Worm (Caenorhabditis elegans): ENCODE data around the gene K08D8.1.

DNA sequence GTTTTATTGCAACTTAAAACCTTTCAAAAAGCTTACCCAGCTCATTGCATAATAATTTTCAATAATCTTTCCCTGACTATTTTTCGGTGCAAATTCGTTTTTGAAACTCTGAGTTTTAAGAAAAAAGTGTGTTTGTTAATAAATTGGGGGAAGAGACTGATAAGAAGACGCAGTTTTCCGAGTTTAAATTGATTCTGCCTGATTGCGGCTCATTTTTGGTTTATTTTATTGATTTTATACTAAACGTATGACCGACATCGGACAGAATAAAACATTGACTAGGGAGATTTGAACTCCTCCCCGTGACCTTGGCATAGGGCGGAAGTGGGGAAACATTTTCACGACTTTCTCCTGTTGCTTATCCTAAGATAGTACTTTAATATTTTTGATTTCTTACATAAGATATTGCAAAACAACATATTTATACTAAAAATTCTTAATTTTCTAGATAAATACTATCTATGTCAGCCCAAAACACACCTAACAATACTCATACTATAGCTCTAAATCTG is 4.1 kb downstream of the K08D8.1 start, which contains the start of gene K08D8.7:
- no peak for TF ChIP-seq mcd-1 (GFP tag; IDR thresholded peaks at IDR 0.05)
- TF ChIP-seq B0261.1 (tag; optimal IDR thresholded peaks at IDR 0.05): no peak
- no peak for TF ChIP-seq K12H6.12 (tag; optimal IDR thresholded peaks at IDR 0.05)
- no peak for TF ChIP-seq somi-1 (GFP tag; optimal IDR thresholded peaks at IDR 0.05)

Data from whole organism, young adult.